Fruit fly (Drosophila melanogaster): ENCODE data around the gene CG31465.

The CG31465 gene

dm6 chr3R:21846559-21846958 lies 34.1 kb upstream of the CG31465 start, which contains the start of gene Gr93d:
Gene Gr93d, minus strand, starts transcription at chr3R:21846659.
- no peak for TF ChIP-seq CG17801 (GFP tag; optimal IDR thresholded peaks at IDR 0.05; ENCODE audit: partially characterized antibody)

dm6 chr3R:21847438-21847837 lies 33.2 kb upstream of the CG31465 start:
- TF ChIP-seq CG17801 (GFP tag; optimal IDR thresholded peaks at IDR 0.05; ENCODE audit: partially characterized antibody), result no peak

dm6 chr3R:21848271-21848670 lies 32.3 kb upstream of the CG31465 start:
- TF ChIP-seq CG17801 (GFP tag; optimal IDR thresholded peaks at IDR 0.05; ENCODE audit: partially characterized antibody), result no peak

dm6 chr3R:21848987-21849442 lies 31.6 kb upstream of the CG31465 start:
- peak; percentile 94 for TF ChIP-seq CG17801 (GFP tag; optimal IDR thresholded peaks at IDR 0.05; ENCODE audit: partially characterized antibody)

dm6 chr3R:21849988-21850460 lies 30.6 kb upstream of the CG31465 start:
- TF ChIP-seq CG17801 (GFP tag; optimal IDR thresholded peaks at IDR 0.05; ENCODE audit: partially characterized antibody), result no peak

dm6 chr3R:21851592-21852578 lies 28.7 kb upstream of the CG31465 start:
- no peak for TF ChIP-seq CG17801 (GFP tag; optimal IDR thresholded peaks at IDR 0.05; ENCODE audit: partially characterized antibody)

dm6 chr3R:21852579-21853233 lies 27.9 kb upstream of the CG31465 start:
- peak; percentile 68 for TF ChIP-seq CG17801 (GFP tag; optimal IDR thresholded peaks at IDR 0.05; ENCODE audit: partially characterized antibody)

dm6 chr3R:21853618-21854573 lies 26.7 kb upstream of the CG31465 start:
- peak; percentile 19 for TF ChIP-seq CG17801 (GFP tag; optimal IDR thresholded peaks at IDR 0.05; ENCODE audit: partially characterized antibody)

dm6 chr3R:21854574-21855468 lies 25.8 kb upstream of the CG31465 start:
- no peak for TF ChIP-seq CG17801 (GFP tag; optimal IDR thresholded peaks at IDR 0.05; ENCODE audit: partially characterized antibody)

- TF ChIP-seq CG17801 (GFP tag; optimal IDR thresholded peaks at IDR 0.05; ENCODE audit: partially characterized antibody), result no peak
Observed at dm6 chr3R:21855469-21855826, 25.2 kb upstream of the CG31465 start.

dm6 chr3R:21856098-21856872 lies 24.3 kb upstream of the CG31465 start, which contains the start of gene glec:
Gene glec, minus strand, starts transcription at chr3R:21856266.
- TF ChIP-seq CG17801 (GFP tag; optimal IDR thresholded peaks at IDR 0.05; ENCODE audit: partially characterized antibody), result peak; percentile 3

- no peak for TF ChIP-seq CG17801 (GFP tag; optimal IDR thresholded peaks at IDR 0.05; ENCODE audit: partially characterized antibody)
Observed at dm6 chr3R:21856873-21857243, 23.8 kb upstream of the CG31465 start.

- TF ChIP-seq CG17801 (GFP tag; optimal IDR thresholded peaks at IDR 0.05; ENCODE audit: partially characterized antibody), result no peak
Observed at dm6 chr3R:21857509-21857908, 23.1 kb upstream of the CG31465 start.
